Fruit fly (Drosophila melanogaster) whole organism, embryonic: Measurements from ENCODE around the gene CG17982.

ENCODE experiments used
- Ada2b ChIP-seq: fragments of 200-800 bp; sonication (Bioruptor generic); IDR thresholded peaks from 2 replicates; pipeline ENCODE4 v1.3.6; 2022; ENCODE audit warnings: missing biosample characterization, missing genetic modification characterization
- Awh ChIP-seq: fragments of 200-800 bp; sonication (Bioruptor generic); IDR thresholded peaks from 2 replicates; pipeline ENCODE4, ENCODE4 v1.3.6; 2022; ENCODE audit warnings: missing biosample characterization, missing genetic modification characterization
- B-H1 ChIP-seq: fragments of 200-800 bp; sonication (Bioruptor generic); IDR thresholded peaks from 3 replicates; pipeline ENCODE4 v1.3.6; 2022; ENCODE audit warnings: missing biosample characterization, missing genetic modification characterization
- B-H2 ChIP-seq: fragments of 200-800 bp; sonication (Bioruptor generic); optimal IDR thresholded peaks from 2 replicates; lab custom pipeline; 2018; ENCODE audit warnings: missing biosample characterization, mild to moderate bottlenecking, missing genetic modification characterization
- BtbVII ChIP-seq: fragments of 200-800 bp; sonication (Bioruptor generic); optimal IDR thresholded peaks from 3 replicates; lab custom pipeline; 2017; ENCODE audit warnings: missing biosample characterization, mild to moderate bottlenecking, missing genetic modification characterization
- CG11247 ChIP-seq: fragments of 200-800 bp; sonication (Bioruptor generic); IDR thresholded peaks from 2 replicates; pipeline ENCODE4 v1.3.6; 2022; ENCODE audit warnings: missing biosample characterization, missing genetic modification characterization
- CG11456 ChIP-seq: fragments of 200-800 bp; sonication (Bioruptor generic); IDR thresholded peaks from 3 replicates; pipeline ENCODE4 v1.3.6; 2022; ENCODE audit warnings: missing biosample characterization, missing genetic modification characterization
- CG12299 ChIP-seq: fragments of 200-800 bp; sonication (Bioruptor generic); optimal IDR thresholded peaks from 2 replicates; lab custom pipeline; 2018; ENCODE audit warnings: missing biosample characterization, mild to moderate bottlenecking, missing genetic modification characterization
- CG15011 ChIP-seq: fragments of 200-800 bp; sonication (Bioruptor generic); optimal IDR thresholded peaks from 3 replicates; lab custom pipeline; 2018; ENCODE audit warnings: missing biosample characterization, mild to moderate bottlenecking, missing genetic modification characterization
- CG1529 ChIP-seq: fragments of 200-800 bp; sonication (Bioruptor generic); optimal IDR thresholded peaks from 3 replicates; lab custom pipeline; 2018; ENCODE audit warnings: missing biosample characterization, missing genetic modification characterization
- CG2116 ChIP-seq: fragments of 200-800 bp; sonication (Bioruptor generic); optimal IDR thresholded peaks from 3 replicates; lab custom pipeline; 2018; ENCODE audit warnings: missing biosample characterization, mild to moderate bottlenecking, missing genetic modification characterization
- CG30020 ChIP-seq: fragments of 200-800 bp; optimal IDR thresholded peaks from 2 replicates; lab custom pipeline; 2019; ENCODE audit warnings: missing biosample characterization, mild to moderate bottlenecking, missing genetic modification characterization, moderate library complexity
- CG30431 ChIP-seq: fragments of 200-800 bp; sonication (Bioruptor generic); optimal IDR thresholded peaks from 2 replicates; lab custom pipeline; 2017; ENCODE audit warnings: missing biosample characterization, missing genetic modification characterization
- CG3065 ChIP-seq: fragments of 200-800 bp; sonication (Bioruptor generic); optimal IDR thresholded peaks from 2 replicates; lab custom pipeline; 2016; ENCODE audit warnings: missing biosample characterization, missing genetic modification characterization
- CG3407 ChIP-seq: fragments of 200-800 bp; sonication (Bioruptor generic); optimal IDR thresholded peaks from 2 replicates; lab custom pipeline; 2018; ENCODE audit warnings: missing biosample characterization, mild to moderate bottlenecking, missing genetic modification characterization
- CG3726 ChIP-seq: fragments of 200-800 bp; sonication (Bioruptor generic); IDR thresholded peaks from 3 replicates; pipeline ENCODE4, ENCODE4 v1.3.6; 2022; ENCODE audit warnings: missing biosample characterization, missing genetic modification characterization
- CG5953 ChIP-seq: fragments of 200-800 bp; sonication (Bioruptor generic); IDR thresholded peaks from 2 replicates; pipeline ENCODE4 v1.3.6; 2022; ENCODE audit warnings: missing biosample characterization, missing genetic modification characterization
- CG6689 ChIP-seq: fragments of 200-800 bp; sonication (Bioruptor generic); IDR thresholded peaks from 2 replicates; pipeline ENCODE4 v1.3.6; 2022; ENCODE audit warnings: missing biosample characterization, missing genetic modification characterization
- Dip2 ChIP-seq: fragments of 200-800 bp; sonication (Bioruptor generic); IDR thresholded peaks from 2 replicates; pipeline ENCODE4 v1.3.6; 2022; ENCODE audit warnings: missing biosample characterization, missing genetic modification characterization
- Drgx ChIP-seq: fragments of 200-800 bp; sonication (Bioruptor generic); IDR thresholded peaks from 2 replicates; pipeline ENCODE4 v1.3.6; 2022; ENCODE audit warnings: missing biosample characterization, missing genetic modification characterization
- Hmx ChIP-seq: fragments of 200-800 bp; sonication (Bioruptor generic); optimal IDR thresholded peaks from 2 replicates; lab custom pipeline; 2016; ENCODE audit warnings: missing biosample characterization, missing genetic modification characterization
- Hsf ChIP-seq: fragments of 200-800 bp; sonication (Bioruptor generic); optimal IDR thresholded peaks from 3 replicates; lab custom pipeline; 2016; ENCODE audit warnings: missing biosample characterization, missing genetic modification characterization
- Meics ChIP-seq: fragments of 200-800 bp; sonication (Bioruptor generic); optimal IDR thresholded peaks from 2 replicates; lab custom pipeline; 2017; ENCODE audit warnings: missing biosample characterization, mild to moderate bottlenecking, missing genetic modification characterization
- Myb ChIP-seq: fragments of 200-800 bp; sonication (Bioruptor generic); optimal IDR thresholded peaks from 2 replicates; lab custom pipeline; 2016; ENCODE audit warnings: missing biosample characterization, missing genetic modification characterization
- Pdp1 ChIP-seq, 2 experiments: fragments of 200-800 bp; sonication (Bioruptor generic); optimal IDR thresholded peaks; 3 replicates each; lab custom pipeline; 2016; ENCODE audit warnings: missing biosample characterization in 2 of 2, missing genetic modification characterization in 2 of 2, mild to moderate bottlenecking in 1 of 2, moderate library complexity in 1 of 2
- Rx ChIP-seq: fragments of 200-800 bp; sonication (Bioruptor generic); IDR thresholded peaks from 2 replicates; pipeline ENCODE4 v1.3.6; 2022; ENCODE audit warnings: missing biosample characterization, missing genetic modification characterization
- Side ChIP-seq: fragments of 200-800 bp; sonication (Bioruptor generic); optimal IDR thresholded peaks from 2 replicates; lab custom pipeline; 2016; ENCODE audit warnings: missing biosample characterization, missing genetic modification characterization
- Sox100B ChIP-seq: fragments of 200-800 bp; sonication (Bioruptor generic); optimal IDR thresholded peaks from 3 replicates; lab custom pipeline; 2018; ENCODE audit warnings: missing biosample characterization, mild to moderate bottlenecking, missing genetic modification characterization
- Spps ChIP-seq: fragments of 200-800 bp; sonication (Bioruptor generic); optimal IDR thresholded peaks from 2 replicates; lab custom pipeline; 2018; ENCODE audit warnings: missing biosample characterization, mild to moderate bottlenecking, missing genetic modification characterization
- Sry-δ ChIP-seq: fragments of 200-800 bp; sonication (Bioruptor generic); optimal IDR thresholded peaks from 2 replicates; lab custom pipeline; 2016; ENCODE audit warnings: missing biosample characterization, missing genetic modification characterization
- Tbp ChIP-seq: fragments of >200 bp; optimal IDR thresholded peaks from 2 replicates; lab custom pipeline; 2018; ENCODE audit warnings: missing biosample characterization, missing genetic modification characterization
- ac ChIP-seq: fragments of 200-800 bp; sonication (Bioruptor generic); optimal IDR thresholded peaks from 3 replicates; lab custom pipeline; 2017; ENCODE audit warnings: missing biosample characterization, mild to moderate bottlenecking, missing genetic modification characterization
- ara ChIP-seq: fragments of 200-800 bp; sonication (Bioruptor generic); IDR thresholded peaks from 2 replicates; pipeline ENCODE4 v1.3.6; 2022; ENCODE audit warnings: missing biosample characterization, missing genetic modification characterization
- corto ChIP-seq: fragments of 200-800 bp; sonication (Bioruptor generic); optimal IDR thresholded peaks from 2 replicates; lab custom pipeline; 2016; ENCODE audit warnings: missing biosample characterization, mild to moderate bottlenecking, missing genetic modification characterization, moderate library complexity
- danr ChIP-seq: fragments of 200-800 bp; sonication (Bioruptor generic); IDR thresholded peaks from 2 replicates; pipeline ENCODE4 v1.3.6; 2022; ENCODE audit warnings: missing biosample characterization, missing genetic modification characterization
- dati ChIP-seq: fragments of 200-800 bp; sonication (Bioruptor generic); IDR thresholded peaks from 2 replicates; pipeline ENCODE4 v1.3.6; 2022; ENCODE audit warnings: missing biosample characterization, missing genetic modification characterization
- dimm ChIP-seq: fragments of 200-800 bp; sonication (Bioruptor generic); IDR thresholded peaks from 2 replicates; pipeline ENCODE4 v1.3.6; 2022; ENCODE audit warnings: missing biosample characterization, missing genetic modification characterization
- dysf ChIP-seq: fragments of 200-800 bp; sonication (Bioruptor generic); IDR thresholded peaks from 3 replicates; pipeline ENCODE4 v1.3.6; 2022; ENCODE audit warnings: missing biosample characterization, missing genetic modification characterization
- gce ChIP-seq: fragments of 200-800 bp; sonication (Bioruptor generic); IDR thresholded peaks from 3 replicates; pipeline ENCODE4 v1.3.6; 2022; ENCODE audit warnings: missing biosample characterization, missing genetic modification characterization
- gcm2 ChIP-seq: fragments of 200-800 bp; sonication (Bioruptor generic); optimal IDR thresholded peaks from 2 replicates; lab custom pipeline; 2016; ENCODE audit warnings: missing biosample characterization, missing genetic modification characterization
- inv ChIP-seq: fragments of 200-800 bp; sonication (Bioruptor generic); IDR thresholded peaks from 2 replicates; pipeline ENCODE4 v1.3.6; 2022; ENCODE audit warnings: missing biosample characterization, missing genetic modification characterization; ENCODE audit not compliant: partially characterized antibody
- kah ChIP-seq: fragments of 200-800 bp; sonication (Bioruptor generic); optimal IDR thresholded peaks from 2 replicates; lab custom pipeline; 2018; ENCODE audit warnings: missing biosample characterization, mild to moderate bottlenecking, missing genetic modification characterization
- pita ChIP-seq: fragments of 200-800 bp; sonication (Bioruptor generic); optimal IDR thresholded peaks from 2 replicates; lab custom pipeline; 2017; ENCODE audit warnings: missing biosample characterization, mild to moderate bottlenecking, missing genetic modification characterization
- pros ChIP-seq: fragments of 200-800 bp; sonication (Bioruptor generic); optimal IDR thresholded peaks from 3 replicates; lab custom pipeline; 2019; ENCODE audit warnings: missing biosample characterization, mild to moderate bottlenecking, missing genetic modification characterization, moderate library complexity
- ranshi ChIP-seq: fragments of 200-800 bp; sonication (Bioruptor generic); IDR thresholded peaks from 2 replicates; pipeline ENCODE4 v1.3.6; 2022; ENCODE audit warnings: missing biosample characterization, missing genetic modification characterization
- seq ChIP-seq: fragments of 200-800 bp; sonication (Bioruptor generic); IDR thresholded peaks from 2 replicates; pipeline ENCODE4 v1.3.6; 2022; ENCODE audit warnings: missing biosample characterization, missing genetic modification characterization
- sisA ChIP-seq: fragments of 200-800 bp; sonication (Bioruptor generic); IDR thresholded peaks from 2 replicates; pipeline ENCODE4 v1.3.6; 2022; ENCODE audit warnings: missing biosample characterization, missing genetic modification characterization
- slou ChIP-seq: fragments of 200-800 bp; sonication (Bioruptor generic); optimal IDR thresholded peaks from 3 replicates; lab custom pipeline; 2016; ENCODE audit warnings: missing biosample characterization, missing genetic modification characterization
- ssp ChIP-seq: fragments of 200-800 bp; sonication (Bioruptor generic); IDR thresholded peaks from 2 replicates; pipeline ENCODE4 v1.3.6; 2022; ENCODE audit warnings: missing biosample characterization, missing genetic modification characterization
- stc ChIP-seq: fragments of 200-800 bp; sonication (Bioruptor generic); IDR thresholded peaks from 2 replicates; pipeline ENCODE4 v1.3.6; 2022; ENCODE audit warnings: missing biosample characterization, missing genetic modification characterization
- ttk ChIP-seq: fragments of 200-800 bp; sonication (Bioruptor generic); IDR thresholded peaks from 2 replicates; pipeline ENCODE4 v2.1.2; 2022; ENCODE audit warnings: missing biosample characterization, missing genetic modification characterization
- vnd ChIP-seq: fragments of 200-800 bp; sonication (Bioruptor generic); IDR thresholded peaks from 3 replicates; pipeline ENCODE4 v1.3.6; 2022; ENCODE audit warnings: missing biosample characterization, missing genetic modification characterization; ENCODE audit not compliant: partially characterized antibody
- yki ChIP-seq: fragments of >200 bp; optimal IDR thresholded peaks from 3 replicates; lab custom pipeline; 2018

Gene CG17982

DNA sequence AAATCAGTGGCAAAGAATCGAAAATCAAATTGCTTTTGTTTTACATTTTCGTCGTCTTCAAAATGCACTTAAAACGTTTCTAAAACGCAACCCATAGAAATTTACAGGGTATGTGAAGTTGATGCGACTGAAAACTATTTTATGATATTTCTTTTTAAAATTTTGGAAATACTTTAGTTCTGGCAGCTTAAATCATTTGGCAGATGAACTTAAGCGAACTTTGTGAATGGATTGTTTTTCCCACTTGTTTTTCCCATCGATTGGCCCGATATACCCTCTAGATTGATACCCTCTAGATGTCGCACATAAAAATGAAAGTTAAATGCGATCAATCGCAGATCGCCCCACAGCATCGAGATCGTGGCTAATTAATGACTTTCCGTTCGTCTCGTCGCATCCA lies 17.5 kb downstream of the CG17982 start (continued):
- peak; percentile 51 for TF ChIP-seq CG3407 (GFP tag; lab: Kevin White, UChicago)
- TF ChIP-seq gcm2 (GFP tag; lab: Kevin White, UChicago) = no peak
- TF ChIP-seq dati = no peak
- no peak for TF ChIP-seq vnd (GFP tag; lab: Robert Waterston, UW)
- no peak for TF ChIP-seq Side
- no peak for TF ChIP-seq CG30020
- no peak for TF ChIP-seq CG15011 (GFP tag; lab: Kevin White, UChicago)
- TF ChIP-seq CG11456 (GFP tag; lab: Robert Waterston, UW) = no peak
- TF ChIP-seq ranshi (GFP tag; lab: Robert Waterston, UW) = peak; percentile 50; the same call in 1 of the 2 replicates
- peak; percentile 50 for TF ChIP-seq CG30431
- TF ChIP-seq CG3726 (GFP tag; lab: Robert Waterston, UW) = peak; percentile 54; the same call in 1 of the 3 replicates
- no peak for TF ChIP-seq Tbp (GFP tag; lab: Kevin White, UChicago)
- TF ChIP-seq Rx (GFP tag; lab: Robert Waterston, UW) = peak; percentile 59; the same call in 1 of the 2 replicates
- no peak for TF ChIP-seq CG5953 (GFP tag; lab: Robert Waterston, UW)
- peak; percentile 76 for TF ChIP-seq Awh (GFP tag; lab: Robert Waterston, UW)
- no peak for TF ChIP-seq seq (GFP tag; lab: Robert Waterston, UW)
- TF ChIP-seq ttk (GFP tag; lab: Robert Waterston, UW) = peak; percentile 65
- peak; percentile 61; the same call in 1 of the 3 replicates for TF ChIP-seq gce (GFP tag; lab: Robert Waterston, UW)
- peak; percentile 41; the same call in 1 of the 2 replicates for TF ChIP-seq dimm
- TF ChIP-seq Hmx (GFP tag; lab: Kevin White, UChicago) = no peak
- peak; percentile 77 for TF ChIP-seq ara (GFP tag; lab: Robert Waterston, UW)
- no peak for TF ChIP-seq pros (GFP tag; lab: Kevin White, UChicago)
- no peak for TF ChIP-seq Drgx (GFP tag; lab: Robert Waterston, UW)
- TF ChIP-seq ac (GFP tag; lab: Kevin White, UChicago) = no peak
- TF ChIP-seq danr (GFP tag; lab: Robert Waterston, UW) = no peak
- no peak for TF ChIP-seq yki (lab: Kevin White, UChicago)
- no peak for TF ChIP-seq Myb (GFP tag; lab: Kevin White, UChicago)
- TF ChIP-seq Meics (GFP tag; lab: Kevin White, UChicago) = no peak
- no peak for TF ChIP-seq CG12299 (tag; lab: Kevin White, UChicago)
- TF ChIP-seq Pdp1 (GFP tag; optimal IDR thresholded peaks at IDR 0.05; lab: Kevin White, UChicago) = peak; percentile 31 to 43
- no peak for TF ChIP-seq B-H2 (GFP tag; lab: Kevin White, UChicago)
- TF ChIP-seq corto (GFP tag; lab: Kevin White, UChicago) = no peak
- peak; percentile 32 for TF ChIP-seq Spps
- peak; percentile 56 for TF ChIP-seq Hsf (GFP tag; lab: Kevin White, UChicago)
- TF ChIP-seq kah (GFP tag; lab: Kevin White, UChicago) = no peak
- no peak for TF ChIP-seq inv (GFP tag; lab: Robert Waterston, UW)
- TF ChIP-seq CG11247 (GFP tag; lab: Robert Waterston, UW) = no peak
- TF ChIP-seq Sry-δ (GFP tag; lab: Kevin White, UChicago) = no peak
- no peak for TF ChIP-seq pita (GFP tag; lab: Kevin White, UChicago)
- peak; percentile 63; the same call in 1 of the 2 replicates for TF ChIP-seq stc
- no peak for TF ChIP-seq slou (GFP tag; lab: Kevin White, UChicago)
- 0 out of 3 replicates have a peak, but pooled peaks have one; percentile 32 for TF ChIP-seq B-H1 (GFP tag; lab: Robert Waterston, UW)
- TF ChIP-seq Dip2 (GFP tag; lab: Robert Waterston, UW) = no peak
- peak; percentile 57 for TF ChIP-seq Sox100B (GFP tag; lab: Kevin White, UChicago)
- peak; percentile 50 for TF ChIP-seq CG2116 (GFP tag; lab: Kevin White, UChicago)
- no peak for TF ChIP-seq BtbVII (GFP tag; lab: Kevin White, UChicago)
- peak; percentile 61 for TF ChIP-seq Ada2b (GFP tag; lab: Robert Waterston, UW)
- no peak for TF ChIP-seq CG3065 (GFP tag; lab: Kevin White, UChicago)
- TF ChIP-seq ssp (GFP tag; lab: Robert Waterston, UW) = peak; percentile 45
- no peak for TF ChIP-seq dysf (GFP tag; lab: Robert Waterston, UW)
- TF ChIP-seq sisA = peak; percentile 67
- TF ChIP-seq CG1529 (GFP tag; lab: Kevin White, UChicago) = peak; percentile 56
- TF ChIP-seq CG6689 = peak; percentile 74
